Fruit fly (Drosophila melanogaster) S2 (cell line): ENCODE data around the gene GABA-B-R1.

Source experiments
- CG8478 ChIP-seq: fragments of >200 bp; optimal IDR thresholded peaks from 2 replicates; lab custom pipeline; 2018
- CTCF ChIP-seq, 2 experiments: fragments of >200 bp; optimal IDR thresholded peaks; 2 replicates each; lab custom pipeline; 2018

- TF ChIP-seq CG8478 (no peak), CTCF (optimal IDR thresholded peaks at IDR 0.05; lab: Kevin White, UChicago) (no peak)
Measured at dm6 chr2L:14997370-14997769, 18.8 kb upstream of the GABA-B-R1 start, which contains the start of gene mol.
